Fruit fly (Drosophila melanogaster) whole organism, embryonic: Measurements from ENCODE around the gene CG31908.

Source experiments
- Atf3 ChIP-seq: fragments of 200-800 bp; sonication (Bioruptor generic); optimal IDR thresholded peaks from 3 replicates; lab custom pipeline; 2016; ENCODE audit warnings: missing biosample characterization, missing genetic modification characterization
- Bgb ChIP-seq: fragments of 200-800 bp; sonication (Bioruptor generic); IDR thresholded peaks from 2 replicates; pipeline ENCODE4 v1.3.6; 2022; ENCODE audit warnings: missing biosample characterization, missing genetic modification characterization; ENCODE audit not compliant: partially characterized antibody
- CG10431 ChIP-seq: fragments of 200-800 bp; sonication (Bioruptor generic); optimal IDR thresholded peaks from 3 replicates; lab custom pipeline; 2018; ENCODE audit warnings: missing biosample characterization, mild to moderate bottlenecking, missing genetic modification characterization
- CG12219 ChIP-seq: fragments of 200-800 bp; sonication (Bioruptor generic); optimal IDR thresholded peaks from 3 replicates; lab custom pipeline; 2018; ENCODE audit warnings: missing biosample characterization, mild to moderate bottlenecking, missing genetic modification characterization
- CG13287 ChIP-seq: fragments of 200-800 bp; sonication (Bioruptor generic); IDR thresholded peaks from 2 replicates; pipeline ENCODE4 v1.3.6; 2022; ENCODE audit warnings: missing biosample characterization, missing genetic modification characterization; ENCODE audit not compliant: partially characterized antibody
- CG1529 ChIP-seq: fragments of 200-800 bp; sonication (Bioruptor generic); optimal IDR thresholded peaks from 3 replicates; lab custom pipeline; 2018; ENCODE audit warnings: missing biosample characterization, missing genetic modification characterization
- CG15514 ChIP-seq: fragments of 200-800 bp; sonication (Bioruptor generic); optimal IDR thresholded peaks from 3 replicates; lab custom pipeline; 2017; ENCODE audit warnings: missing biosample characterization, missing genetic modification characterization, mild to moderate bottlenecking, moderate library complexity, missing genetic modification reagents
- CG17186 ChIP-seq: fragments of 200-800 bp; sonication (Bioruptor generic); optimal IDR thresholded peaks from 3 replicates; lab custom pipeline; 2017; ENCODE audit warnings: missing biosample characterization, missing genetic modification reagents, missing genetic modification characterization
- CG17612 ChIP-seq: fragments of 200-800 bp; sonication (Bioruptor generic); IDR thresholded peaks from 2 replicates; pipeline ENCODE4 v1.3.6; 2022; ENCODE audit warnings: missing biosample characterization, missing genetic modification characterization
- CG18599 ChIP-seq: fragments of 200-800 bp; sonication (Bioruptor generic); optimal IDR thresholded peaks from 3 replicates; lab custom pipeline; 2017; ENCODE audit warnings: missing biosample characterization, missing genetic modification characterization, mild to moderate bottlenecking, moderate library complexity, missing genetic modification reagents
- CG2116 ChIP-seq: fragments of 200-800 bp; sonication (Bioruptor generic); optimal IDR thresholded peaks from 3 replicates; lab custom pipeline; 2018; ENCODE audit warnings: missing biosample characterization, mild to moderate bottlenecking, missing genetic modification characterization
- CG2129 ChIP-seq: fragments of 200-800 bp; sonication (Bioruptor generic); IDR thresholded peaks from 2 replicates; pipeline ENCODE4 v1.3.6; 2022; ENCODE audit warnings: missing biosample characterization, missing genetic modification characterization; ENCODE audit not compliant: partially characterized antibody
- CG30020 ChIP-seq: fragments of 200-800 bp; optimal IDR thresholded peaks from 2 replicates; lab custom pipeline; 2019; ENCODE audit warnings: missing biosample characterization, mild to moderate bottlenecking, missing genetic modification characterization, moderate library complexity
- CG3281 ChIP-seq: fragments of 200-800 bp; sonication (Bioruptor generic); optimal IDR thresholded peaks from 3 replicates; lab custom pipeline; 2017; ENCODE audit warnings: missing biosample characterization, mild to moderate bottlenecking, missing genetic modification characterization
- CG4282 ChIP-seq: fragments of 200-800 bp; sonication (Bioruptor generic); optimal IDR thresholded peaks from 2 replicates; lab custom pipeline; 2016; ENCODE audit warnings: missing biosample characterization, missing genetic modification characterization
- CG4360 ChIP-seq: fragments of 200-800 bp; sonication (Bioruptor generic); IDR thresholded peaks from 2 replicates; pipeline ENCODE4 v1.3.6; 2022; ENCODE audit warnings: missing biosample characterization, missing genetic modification characterization
- CG4424 ChIP-seq: fragments of 200-800 bp; sonication (Bioruptor generic); optimal IDR thresholded peaks from 3 replicates; lab custom pipeline; 2016; ENCODE audit warnings: missing biosample characterization, missing genetic modification characterization
- CG6854 ChIP-seq: fragments of 200-800 bp; sonication (Bioruptor generic); optimal IDR thresholded peaks from 3 replicates; lab custom pipeline; 2017; ENCODE audit warnings: missing biosample characterization, mild to moderate bottlenecking, missing genetic modification characterization
- CG7372 ChIP-seq: fragments of 200-800 bp; sonication (Bioruptor generic); IDR thresholded peaks from 2 replicates; pipeline ENCODE4 v1.3.6; 2022; ENCODE audit warnings: missing biosample characterization, missing genetic modification characterization
- CG7987 ChIP-seq: fragments of 200-800 bp; sonication (Bioruptor generic); optimal IDR thresholded peaks from 2 replicates; lab custom pipeline; 2018; ENCODE audit warnings: missing biosample characterization, mild to moderate bottlenecking, missing genetic modification characterization, moderate library complexity
- CG9727 ChIP-seq: fragments of 200-800 bp; sonication (Bioruptor generic); optimal IDR thresholded peaks from 3 replicates; lab custom pipeline; 2017; ENCODE audit warnings: missing biosample characterization, mild to moderate bottlenecking, missing genetic modification characterization
- D19B ChIP-seq: fragments of 200-800 bp; sonication (Bioruptor generic); optimal IDR thresholded peaks from 2 replicates; lab custom pipeline; 2017; ENCODE audit warnings: missing biosample characterization, mild to moderate bottlenecking, missing genetic modification characterization
- Dek ChIP-seq: fragments of 200-800 bp; sonication (Bioruptor generic); optimal IDR thresholded peaks from 3 replicates; lab custom pipeline; 2019; ENCODE audit warnings: missing biosample characterization, mild to moderate bottlenecking, missing genetic modification characterization, moderate library complexity
- Ets65A ChIP-seq: fragments of 200-800 bp; sonication (Bioruptor generic); peaks from one replicate; lab custom pipeline; 2016; ENCODE audit warnings: missing biosample characterization, missing genetic modification characterization
- Gsc ChIP-seq: fragments of 200-800 bp; sonication (Bioruptor generic); IDR thresholded peaks from 2 replicates; pipeline ENCODE4 v1.3.6; 2022; ENCODE audit warnings: missing biosample characterization, missing genetic modification characterization
- HLHmδ ChIP-seq: fragments of 200-800 bp; sonication (Bioruptor generic); optimal IDR thresholded peaks from 2 replicates; lab custom pipeline; 2018; ENCODE audit warnings: missing biosample characterization, mild to moderate bottlenecking, missing genetic modification characterization, moderate library complexity
- Hr39 ChIP-seq: fragments of >200 bp; optimal IDR thresholded peaks from 2 replicates; lab custom pipeline; 2017
- Kr ChIP-seq: fragments of 200-800 bp; sonication (Bioruptor generic); optimal IDR thresholded peaks from 2 replicates; lab custom pipeline; 2017; ENCODE audit warnings: missing biosample characterization, mild to moderate bottlenecking, missing genetic modification characterization
- MTF-1 ChIP-seq: fragments of 200-800 bp; sonication (Bioruptor generic); optimal IDR thresholded peaks from 2 replicates; lab custom pipeline; 2018; ENCODE audit warnings: missing biosample characterization, mild to moderate bottlenecking, missing genetic modification characterization, borderline replicate concordance
- Nf-YB ChIP-seq: fragments of 200-800 bp; sonication (Bioruptor generic); optimal IDR thresholded peaks from 3 replicates; lab custom pipeline; 2019; ENCODE audit warnings: missing biosample characterization, mild to moderate bottlenecking, missing genetic modification characterization, moderate library complexity
- Nf-YC ChIP-seq: fragments of 200-800 bp; optimal IDR thresholded peaks from 3 replicates; lab custom pipeline; 2019; ENCODE audit warnings: missing biosample characterization, mild to moderate bottlenecking, missing genetic modification characterization, moderate library complexity
- Ravus ChIP-seq: fragments of 200-800 bp; sonication (Bioruptor generic); IDR thresholded peaks from 2 replicates; pipeline ENCODE4 v1.3.6; 2022; ENCODE audit warnings: missing biosample characterization, missing genetic modification characterization
- Taf1 ChIP-seq: fragments of 200-800 bp; sonication (Bioruptor generic); IDR thresholded peaks from 2 replicates; pipeline ENCODE4 v1.3.6; 2022; ENCODE audit warnings: missing biosample characterization, missing genetic modification characterization
- ash1 ChIP-seq: fragments of 200-800 bp; sonication (Bioruptor generic); optimal IDR thresholded peaks from 2 replicates; lab custom pipeline; 2018; ENCODE audit warnings: missing biosample characterization, mild to moderate bottlenecking, missing genetic modification characterization
- bab2 ChIP-seq: fragments of 200-800 bp; sonication (Bioruptor generic); optimal IDR thresholded peaks from 2 replicates; lab custom pipeline; 2016; ENCODE audit warnings: missing biosample characterization, missing genetic modification characterization
- chinmo ChIP-seq: fragments of 200-800 bp; sonication (Bioruptor generic); IDR thresholded peaks from 4 replicates; pipeline ENCODE4 v1.3.6; 2022; ENCODE audit warnings: missing biosample characterization, missing genetic modification characterization; ENCODE audit not compliant: partially characterized antibody
- chn ChIP-seq: fragments of 200-800 bp; sonication (Bioruptor generic); optimal IDR thresholded peaks from 2 replicates; lab custom pipeline; 2016; ENCODE audit warnings: missing biosample characterization, missing genetic modification characterization
- dan ChIP-seq: fragments of 200-800 bp; sonication (Bioruptor generic); IDR thresholded peaks from 2 replicates; pipeline ENCODE4 v1.3.6; 2022; ENCODE audit warnings: missing biosample characterization, missing genetic modification characterization
- ewg ChIP-seq: fragments of 200-800 bp; sonication (Bioruptor generic); optimal IDR thresholded peaks from 3 replicates; lab custom pipeline; 2017; ENCODE audit warnings: mild to moderate bottlenecking, missing biosample characterization, missing genetic modification reagents, missing genetic modification characterization
- gem ChIP-seq: fragments of 200-800 bp; sonication (Bioruptor generic); optimal IDR thresholded peaks from 2 replicates; lab custom pipeline; 2019; ENCODE audit warnings: missing biosample characterization, mild to moderate bottlenecking, missing genetic modification characterization, moderate library complexity
- ind ChIP-seq: fragments of 200-800 bp; sonication (Bioruptor generic); optimal IDR thresholded peaks from 3 replicates; lab custom pipeline; 2016; ENCODE audit warnings: missing biosample characterization, missing genetic modification characterization
- kah ChIP-seq: fragments of 200-800 bp; sonication (Bioruptor generic); optimal IDR thresholded peaks from 2 replicates; lab custom pipeline; 2018; ENCODE audit warnings: missing biosample characterization, mild to moderate bottlenecking, missing genetic modification characterization
- lilli ChIP-seq: fragments of 200-800 bp; sonication (Bioruptor generic); optimal IDR thresholded peaks from 3 replicates; lab custom pipeline; 2016; ENCODE audit warnings: missing biosample characterization, missing genetic modification characterization
- nerfin-1 ChIP-seq: fragments of 200-800 bp; sonication (Bioruptor generic); optimal IDR thresholded peaks from 3 replicates; lab custom pipeline; 2019; ENCODE audit warnings: missing biosample characterization, mild to moderate bottlenecking, missing genetic modification characterization, moderate library complexity
- sqz ChIP-seq: fragments of 200-800 bp; sonication (Bioruptor generic); optimal IDR thresholded peaks from 3 replicates; lab custom pipeline; 2018; ENCODE audit warnings: missing biosample characterization, mild to moderate bottlenecking, missing genetic modification characterization
- sr ChIP-seq: fragments of 200-800 bp; sonication (Bioruptor generic); IDR thresholded peaks from 3 replicates; pipeline ENCODE4 v1.3.6; 2022; ENCODE audit warnings: missing biosample characterization, missing genetic modification characterization
- sug ChIP-seq: fragments of 200-800 bp; optimal IDR thresholded peaks from 2 replicates; lab custom pipeline; 2019; ENCODE audit warnings: missing biosample characterization, mild to moderate bottlenecking, missing genetic modification characterization, moderate library complexity
- tin ChIP-seq: fragments of 200-800 bp; sonication (Bioruptor generic); optimal IDR thresholded peaks from 3 replicates; lab custom pipeline; 2016; ENCODE audit warnings: missing biosample characterization, missing genetic modification characterization
- vnd ChIP-seq: fragments of 200-800 bp; sonication (Bioruptor generic); IDR thresholded peaks from 3 replicates; pipeline ENCODE4 v1.3.6; 2022; ENCODE audit warnings: missing biosample characterization, missing genetic modification characterization; ENCODE audit not compliant: partially characterized antibody
- wdn ChIP-seq: fragments of 200-800 bp; sonication (Bioruptor generic); IDR thresholded peaks from 2 replicates; pipeline ENCODE4 v1.3.6; 2022; ENCODE audit warnings: missing biosample characterization, missing genetic modification characterization
- wek ChIP-seq: fragments of 200-800 bp; sonication (Bioruptor generic); optimal IDR thresholded peaks from 3 replicates; lab custom pipeline; 2018; ENCODE audit warnings: missing biosample characterization, mild to moderate bottlenecking, missing genetic modification characterization, moderate library complexity

The CG31908 gene

DNA sequence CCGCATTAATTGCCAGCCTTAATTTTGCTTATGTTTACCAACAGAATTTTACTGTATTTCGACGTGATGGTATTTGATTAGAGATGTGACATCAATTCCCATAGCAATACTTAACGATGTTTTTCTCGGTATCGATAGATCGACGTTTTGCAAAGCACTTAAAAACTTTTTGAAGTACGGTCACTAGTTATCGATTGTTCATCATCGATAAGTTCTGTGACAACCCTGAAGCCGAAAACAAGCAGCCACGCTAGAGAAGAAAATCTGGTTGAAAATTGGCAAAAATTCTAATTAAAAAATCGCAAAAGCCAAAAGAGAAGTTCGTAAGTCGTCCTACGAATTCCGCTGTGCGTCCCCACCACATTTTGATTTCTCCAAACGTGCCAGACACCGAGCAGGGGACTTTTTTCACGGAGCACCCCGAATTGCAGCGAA lies 5.3 kb upstream of the CG31908 start, which contains the start of the genes Rab30 and Caper (continued):
- TF ChIP-seq gem (tag; lab: Kevin White, UChicago) (no peak), CG13287 (GFP tag; lab: Robert Waterston, UW) (peak; percentile 99), nerfin-1 (peak; percentile 98), dan (GFP tag; lab: Robert Waterston, UW) (no peak), Bgb (GFP tag; lab: Robert Waterston, UW) (peak; percentile 99), HLHmδ (GFP tag; lab: Kevin White, UChicago) (no peak), Dek (tag; lab: Kevin White, UChicago) (peak; percentile 3), MTF-1 (GFP tag; lab: Kevin White, UChicago) (peak; percentile 3), CG15514 (GFP tag; lab: Kevin White, UChicago) (peak; percentile 66), Taf1 (GFP tag; lab: Robert Waterston, UW) (0 out of 2 replicates have a peak, but pooled peaks have one; percentile 38), lilli (GFP tag; lab: Kevin White, UChicago) (peak; percentile 80), Ravus (no peak), CG12219 (no peak), CG2116 (GFP tag; lab: Kevin White, UChicago) (peak; percentile 99), ewg (GFP tag; lab: Kevin White, UChicago) (no peak), sug (tag; lab: Kevin White, UChicago) (peak; percentile 67), CG17612 (GFP tag; lab: Robert Waterston, UW) (no peak), tin (GFP tag; lab: Kevin White, UChicago) (peak; percentile 42), bab2 (peak; percentile 61), ind (GFP tag; lab: Kevin White, UChicago) (peak; percentile 42), sr (GFP tag; lab: Robert Waterston, UW) (no peak), kah (GFP tag; lab: Kevin White, UChicago) (no peak), CG4282 (GFP tag; lab: Kevin White, UChicago) (no peak), CG30020 (tag; lab: Kevin White, UChicago) (peak; percentile 75), CG10431 (GFP tag; lab: Kevin White, UChicago) (no peak), Nf-YC (peak; percentile 68), CG4424 (GFP tag; lab: Kevin White, UChicago) (peak; percentile 45), Nf-YB (GFP tag; lab: Kevin White, UChicago) (peak; percentile 35), ash1 (GFP tag; lab: Kevin White, UChicago) (peak; percentile 21), CG4360 (GFP tag; lab: Robert Waterston, UW) (peak; percentile 9; the same call in 1 of the 2 replicates), vnd (peak; percentile 98), wek (GFP tag; lab: Kevin White, UChicago) (no peak), CG7987 (GFP tag; lab: Kevin White, UChicago) (peak; percentile 52), D19B (GFP tag; lab: Kevin White, UChicago) (no peak), CG2129 (GFP tag; lab: Robert Waterston, UW) (peak; percentile 94), CG3281 (peak; percentile 46), CG9727 (GFP tag; lab: Kevin White, UChicago) (peak; percentile 48), Gsc (no peak), CG7372 (GFP tag; lab: Robert Waterston, UW) (peak; percentile 46; the same call in 1 of the 2 replicates), CG1529 (GFP tag; lab: Kevin White, UChicago) (no peak), Hr39 (no peak), Ets65A (GFP tag; lab: Kevin White, UChicago) (peak; percentile 96), chn (GFP tag; lab: Kevin White, UChicago) (peak; percentile 71), CG6854 (no peak), wdn (no peak), CG18599 (GFP tag; lab: Kevin White, UChicago) (no peak), CG17186 (GFP tag; lab: Kevin White, UChicago) (no peak), sqz (GFP tag; lab: Kevin White, UChicago) (no peak), chinmo (GFP tag; lab: Robert Waterston, UW) (peak; percentile 98), Kr (no peak), Atf3 (peak; percentile 5)
